Worm (Caenorhabditis elegans) whole organism, late embryonic: ENCODE results near the gene frm-2.

ENCODE experiments used
- T23F11.4 ChIP-seq: fragments of 200-800 bp; sonication (Bioruptor generic); optimal IDR thresholded peaks from 2 replicates; lab custom pipeline; 2018; ENCODE audit warnings: mild to moderate bottlenecking, missing genetic modification characterization, missing compliant biosample characterization
- ceh-18 ChIP-seq: sonication (generic microtip); optimal IDR thresholded peaks from 2 replicates; lab custom pipeline; 2016; ENCODE audit warnings: missing genetic modification characterization, missing compliant biosample characterization
- ceh-24 ChIP-seq: sonication (generic microtip); optimal IDR thresholded peaks from 2 replicates; lab custom pipeline; 2016; ENCODE audit warnings: mild to moderate bottlenecking, missing genetic modification characterization, missing compliant biosample characterization
- ceh-34 ChIP-seq: sonication (generic microtip); optimal IDR thresholded peaks from 2 replicates; lab custom pipeline; 2016; ENCODE audit warnings: mild to moderate bottlenecking, missing genetic modification characterization, missing compliant biosample characterization
- ceh-45 ChIP-seq: fragments of 200-800 bp; sonication (Bioruptor generic); IDR thresholded peaks from 2 replicates; pipeline ENCODE4 v1.3.6; 2022; ENCODE audit warnings: missing genetic modification reagents, missing genetic modification characterization, missing compliant biosample characterization
- dmd-4 ChIP-seq: sonication (generic microtip); optimal IDR thresholded peaks from 2 replicates; lab custom pipeline; 2016; ENCODE audit warnings: borderline replicate concordance, missing genetic modification characterization, missing compliant biosample characterization
- dve-1 ChIP-seq: sonication (generic microtip); optimal IDR thresholded peaks from 2 replicates; lab custom pipeline; 2017; ENCODE audit warnings: antibody characterized with exemption, mild to moderate bottlenecking, missing genetic modification characterization, missing compliant biosample characterization
- npax-4 ChIP-seq: sonication (generic microtip); optimal IDR thresholded peaks from 2 replicates; lab custom pipeline; 2016; ENCODE audit warnings: missing genetic modification characterization, missing compliant biosample characterization
- pag-3 ChIP-seq: sonication (generic microtip); optimal IDR thresholded peaks from 2 replicates; lab custom pipeline; 2016; ENCODE audit warnings: missing compliant biosample characterization, missing genetic modification characterization, borderline replicate concordance
- pha-4 ChIP-seq: fragments of 150-350 bp; optimal IDR thresholded peaks from 2 replicates; lab custom pipeline; 2018; ENCODE audit warnings: missing biosample characterization, missing genetic modification reagents, missing genetic modification characterization
- tbx-7 ChIP-seq: sonication (generic microtip); optimal IDR thresholded peaks from 2 replicates; lab custom pipeline; 2016; ENCODE audit warnings: missing genotype, missing genetic modification characterization, missing compliant biosample characterization

ce11 chrIII:5953041-5953912, 28.6 kb downstream of the frm-2 start:
- TF ChIP-seq dmd-4 (no peak), npax-4 (tag; lab: Kevin White, UChicago) (no peak), ceh-18 (tag; lab: Kevin White, UChicago) (no peak), ceh-45 (GFP tag; lab: Robert Waterston, UW) (no peak), tbx-7 (tag; lab: Kevin White, UChicago) (no peak), pha-4 (tag; lab: Kevin White, UChicago) (no peak), pag-3 (tag; lab: Kevin White, UChicago) (no peak), ceh-24 (tag; lab: Kevin White, UChicago) (no peak), T23F11.4 (no peak), ceh-34 (tag; lab: Kevin White, UChicago) (no peak), dve-1 (no peak)
